Fruit fly (Drosophila melanogaster) whole organism, embryonic: Measurements from ENCODE around the gene Arp8.

ENCODE experiments used
- CG13287 ChIP-seq: fragments of 200-800 bp; sonication (Bioruptor generic); IDR thresholded peaks from 2 replicates; pipeline ENCODE4 v1.3.6; 2022; ENCODE audit warnings: missing biosample characterization, missing genetic modification characterization; ENCODE audit not compliant: partially characterized antibody
- CG15073 ChIP-seq: fragments of 200-800 bp; sonication (Bioruptor generic); optimal IDR thresholded peaks from 2 replicates; lab custom pipeline; 2016; ENCODE audit warnings: missing biosample characterization, missing genetic modification characterization
- CG17186 ChIP-seq: fragments of 200-800 bp; sonication (Bioruptor generic); optimal IDR thresholded peaks from 3 replicates; lab custom pipeline; 2017; ENCODE audit warnings: missing biosample characterization, missing genetic modification reagents, missing genetic modification characterization
- CG1792 ChIP-seq: fragments of 200-800 bp; sonication (Bioruptor generic); optimal IDR thresholded peaks from 2 replicates; lab custom pipeline; 2016; ENCODE audit warnings: missing biosample characterization, missing genetic modification characterization
- CG30020 ChIP-seq: fragments of 200-800 bp; optimal IDR thresholded peaks from 2 replicates; lab custom pipeline; 2019; ENCODE audit warnings: missing biosample characterization, mild to moderate bottlenecking, missing genetic modification characterization, moderate library complexity
- CG6175 ChIP-seq: fragments of 200-800 bp; sonication (Bioruptor generic); IDR thresholded peaks from 3 replicates; pipeline ENCODE4 v1.3.6; 2022; ENCODE audit warnings: missing biosample characterization, missing genetic modification characterization
- CG7928 ChIP-seq: fragments of 200-800 bp; sonication (Bioruptor generic); optimal IDR thresholded peaks from 2 replicates; lab custom pipeline; 2017; ENCODE audit warnings: missing biosample characterization, mild to moderate bottlenecking, missing genetic modification characterization
- CG7987 ChIP-seq: fragments of 200-800 bp; sonication (Bioruptor generic); optimal IDR thresholded peaks from 2 replicates; lab custom pipeline; 2018; ENCODE audit warnings: missing biosample characterization, mild to moderate bottlenecking, missing genetic modification characterization, moderate library complexity
- Dad ChIP-seq: fragments of 200-800 bp; sonication (Bioruptor generic); optimal IDR thresholded peaks from 3 replicates; lab custom pipeline; 2016; ENCODE audit warnings: missing biosample characterization, missing genetic modification characterization
- Dbx ChIP-seq: fragments of 200-800 bp; sonication (Bioruptor generic); IDR thresholded peaks from 3 replicates; pipeline ENCODE4 v1.3.6; 2022; ENCODE audit warnings: missing biosample characterization, missing genetic modification characterization
- Dp ChIP-seq: fragments of 200-800 bp; sonication (Bioruptor generic); optimal IDR thresholded peaks from 2 replicates; lab custom pipeline; 2018; ENCODE audit warnings: missing biosample characterization, mild to moderate bottlenecking, missing genetic modification characterization, moderate library complexity
- Drgx ChIP-seq: fragments of 200-800 bp; sonication (Bioruptor generic); IDR thresholded peaks from 2 replicates; pipeline ENCODE4 v1.3.6; 2022; ENCODE audit warnings: missing biosample characterization, missing genetic modification characterization
- Hmr ChIP-seq: fragments of 200-800 bp; sonication (Bioruptor generic); optimal IDR thresholded peaks from 3 replicates; lab custom pipeline; 2017; ENCODE audit warnings: mild to moderate bottlenecking, missing biosample characterization, missing genetic modification reagents, missing genetic modification characterization
- Hmx ChIP-seq: fragments of 200-800 bp; sonication (Bioruptor generic); optimal IDR thresholded peaks from 2 replicates; lab custom pipeline; 2016; ENCODE audit warnings: missing biosample characterization, missing genetic modification characterization
- Hr3 ChIP-seq: fragments of 200-800 bp; sonication (Bioruptor generic); optimal IDR thresholded peaks from 3 replicates; lab custom pipeline; 2016; ENCODE audit warnings: missing biosample characterization, missing genetic modification characterization
- Hr78 ChIP-seq, 2 experiments: fragments of 200-800 bp in 1 of 2; fragments of >200 bp in 1 of 2; sonication (Bioruptor generic) in 1 of 2; optimal IDR thresholded peaks; 2 replicates each; lab custom pipeline; 2017 to 2019; ENCODE audit warnings: missing biosample characterization in 2 of 2, missing genetic modification characterization in 2 of 2, mild to moderate bottlenecking in 1 of 2, moderate library complexity in 1 of 2
- PHDP ChIP-seq: fragments of 200-800 bp; sonication (Bioruptor generic); optimal IDR thresholded peaks from 3 replicates; lab custom pipeline; 2018; ENCODE audit warnings: missing biosample characterization, mild to moderate bottlenecking, missing genetic modification characterization, moderate library complexity
- Sox102F ChIP-seq: fragments of 200-800 bp; sonication (Bioruptor generic); optimal IDR thresholded peaks from 2 replicates; lab custom pipeline; 2018; ENCODE audit warnings: missing biosample characterization, mild to moderate bottlenecking, missing genetic modification characterization, moderate library complexity
- Sry-δ ChIP-seq: fragments of 200-800 bp; sonication (Bioruptor generic); optimal IDR thresholded peaks from 2 replicates; lab custom pipeline; 2016; ENCODE audit warnings: missing biosample characterization, missing genetic modification characterization
- YL-1 ChIP-seq: fragments of 200-800 bp; sonication (Bioruptor generic); optimal IDR thresholded peaks from 3 replicates; lab custom pipeline; 2017; ENCODE audit warnings: missing biosample characterization, mild to moderate bottlenecking, missing genetic modification characterization
- bcd ChIP-seq: fragments of 200-800 bp; sonication (Bioruptor generic); optimal IDR thresholded peaks from 2 replicates; lab custom pipeline; 2017; ENCODE audit warnings: missing biosample characterization, mild to moderate bottlenecking, missing genetic modification characterization
- caup ChIP-seq: fragments of 200-800 bp; sonication (Bioruptor generic); optimal IDR thresholded peaks from 3 replicates; lab custom pipeline; 2017; ENCODE audit warnings: missing biosample characterization, mild to moderate bottlenecking, missing genetic modification characterization, moderate library complexity; ENCODE audit not compliant: severe bottlenecking
- chinmo ChIP-seq: fragments of 200-800 bp; sonication (Bioruptor generic); IDR thresholded peaks from 4 replicates; pipeline ENCODE4 v1.3.6; 2022; ENCODE audit warnings: missing biosample characterization, missing genetic modification characterization; ENCODE audit not compliant: partially characterized antibody
- dimm ChIP-seq: fragments of 200-800 bp; sonication (Bioruptor generic); IDR thresholded peaks from 2 replicates; pipeline ENCODE4 v1.3.6; 2022; ENCODE audit warnings: missing biosample characterization, missing genetic modification characterization
- hb ChIP-seq: fragments of 200-800 bp; sonication (Bioruptor generic); IDR thresholded peaks from 3 replicates; pipeline ENCODE4 v1.3.6; 2022; ENCODE audit warnings: missing biosample characterization, missing genetic modification characterization; ENCODE audit not compliant: partially characterized antibody
- jing ChIP-seq: fragments of 200-800 bp; sonication (Bioruptor generic); optimal IDR thresholded peaks from 2 replicates; lab custom pipeline; 2018; ENCODE audit warnings: missing biosample characterization, mild to moderate bottlenecking, missing genetic modification characterization
- kah ChIP-seq: fragments of 200-800 bp; sonication (Bioruptor generic); optimal IDR thresholded peaks from 2 replicates; lab custom pipeline; 2018; ENCODE audit warnings: missing biosample characterization, mild to moderate bottlenecking, missing genetic modification characterization
- nmo ChIP-seq: fragments of 200-800 bp; sonication (Bioruptor generic); optimal IDR thresholded peaks from 2 replicates; lab custom pipeline; 2018; ENCODE audit warnings: missing biosample characterization, mild to moderate bottlenecking, missing genetic modification characterization, moderate library complexity
- salm ChIP-seq: fragments of 200-800 bp; sonication (Bioruptor generic); optimal IDR thresholded peaks from 2 replicates; lab custom pipeline; 2018; ENCODE audit warnings: missing biosample characterization, mild to moderate bottlenecking, missing genetic modification characterization
- sens ChIP-seq: fragments of 200-800 bp; sonication (Bioruptor generic); peaks from one replicate; lab custom pipeline; 2016; ENCODE audit warnings: missing biosample characterization, missing genetic modification characterization
- sna ChIP-seq: fragments of 200-800 bp; sonication (Bioruptor generic); IDR thresholded peaks from 2 replicates; pipeline ENCODE4 v1.3.6; 2022; ENCODE audit warnings: missing biosample characterization, missing genetic modification characterization; ENCODE audit not compliant: partially characterized antibody
- so ChIP-seq: fragments of 200-800 bp; sonication (Bioruptor generic); IDR thresholded peaks from 3 replicates; pipeline ENCODE4 v1.3.6; 2022; ENCODE audit warnings: missing biosample characterization, missing genetic modification characterization
- tna ChIP-seq: fragments of 200-800 bp; sonication (Bioruptor generic); IDR thresholded peaks from 2 replicates; pipeline ENCODE4 v1.3.6; 2022; ENCODE audit warnings: missing biosample characterization, missing genetic modification characterization; ENCODE audit not compliant: partially characterized antibody
- ttk ChIP-seq: fragments of 200-800 bp; sonication (Bioruptor generic); IDR thresholded peaks from 2 replicates; pipeline ENCODE4 v2.1.2; 2022; ENCODE audit warnings: missing biosample characterization, missing genetic modification characterization
- unc-4 ChIP-seq: fragments of 200-800 bp; sonication (Bioruptor generic); IDR thresholded peaks from 2 replicates; pipeline ENCODE4 v1.3.6; 2022; ENCODE audit warnings: missing biosample characterization, missing genetic modification characterization; ENCODE audit not compliant: partially characterized antibody
- vvl ChIP-seq: fragments of 200-800 bp; sonication (Bioruptor generic); IDR thresholded peaks from 2 replicates; pipeline ENCODE4 v1.3.6; 2022; ENCODE audit warnings: missing biosample characterization, missing genetic modification characterization
- wek ChIP-seq: fragments of 200-800 bp; sonication (Bioruptor generic); optimal IDR thresholded peaks from 3 replicates; lab custom pipeline; 2018; ENCODE audit warnings: missing biosample characterization, mild to moderate bottlenecking, missing genetic modification characterization, moderate library complexity
- zf30C ChIP-seq: fragments of 200-800 bp; sonication (Bioruptor generic); optimal IDR thresholded peaks from 3 replicates; lab custom pipeline; 2018; ENCODE audit warnings: missing biosample characterization, mild to moderate bottlenecking, missing genetic modification characterization

The Arp8 gene

DNA sequence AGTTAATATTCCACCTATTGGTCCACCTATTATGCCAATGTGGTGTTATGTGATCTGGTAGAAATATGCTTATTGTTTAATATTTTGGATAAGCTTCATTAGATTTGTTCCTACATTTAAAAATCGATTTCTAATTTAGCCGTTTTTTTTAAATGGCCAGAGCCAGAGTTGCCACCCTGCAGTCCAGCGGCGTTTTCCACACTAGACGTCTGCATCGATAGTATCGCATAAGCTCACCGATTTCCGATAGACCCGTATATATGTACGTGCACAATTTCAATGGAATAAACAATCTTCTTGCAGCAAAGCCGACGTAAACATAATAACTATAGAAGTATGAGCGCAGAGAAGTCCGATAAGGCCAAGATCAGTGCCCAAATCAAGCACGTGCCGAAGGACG lies 18.7 kb downstream of the Arp8 start, which contains the start of gene Taf9 (continued):
- TF ChIP-seq Hmx (GFP tag; lab: Kevin White, UChicago) (no peak), Sry-δ (peak; percentile 75), kah (no peak), sna (GFP tag; lab: Robert Waterston, UW) (peak; percentile 85), CG6175 (GFP tag; lab: Robert Waterston, UW) (no peak), wek (GFP tag; lab: Kevin White, UChicago) (no peak), ttk (GFP tag; lab: Robert Waterston, UW) (no peak), nmo (peak; percentile 47), bcd (GFP tag; lab: Kevin White, UChicago) (no peak), CG7928 (GFP tag; lab: Kevin White, UChicago) (no peak), unc-4 (GFP tag; lab: Robert Waterston, UW) (peak; percentile 89), hb (GFP tag; lab: Robert Waterston, UW) (peak; percentile 83), CG13287 (GFP tag; lab: Robert Waterston, UW) (peak; percentile 95), Hr3 (no peak), CG17186 (GFP tag; lab: Kevin White, UChicago) (no peak), CG30020 (no peak), Hr78 (GFP tag; optimal IDR thresholded peaks at IDR 0.05; lab: Kevin White, UChicago) (no peak), tna (GFP tag; lab: Robert Waterston, UW) (peak; percentile 84), CG1792 (GFP tag; lab: Kevin White, UChicago) (no peak), Dp (GFP tag; lab: Kevin White, UChicago) (peak; percentile 68), CG7987 (GFP tag; lab: Kevin White, UChicago) (no peak), YL-1 (peak; percentile 4), chinmo (GFP tag; lab: Robert Waterston, UW) (peak; percentile 94), caup (GFP tag; lab: Kevin White, UChicago) (no peak), dimm (GFP tag; lab: Robert Waterston, UW) (no peak), Dbx (GFP tag; lab: Robert Waterston, UW) (0 out of 3 replicates have a peak, but pooled peaks have one; percentile 15), PHDP (tag; lab: Kevin White, UChicago) (no peak)

dm6 chrX:17836420-17836932 lies 24.1 kb downstream of the Arp8 start:
- TF ChIP-seq sens (GFP tag; lab: Kevin White, UChicago) (peak; percentile 3), salm (tag; lab: Kevin White, UChicago) (no peak), Hmr (GFP tag; lab: Kevin White, UChicago) (no peak), Sox102F (GFP tag; lab: Kevin White, UChicago) (peak; percentile 6), Dad (GFP tag; lab: Kevin White, UChicago) (no peak), CG15073 (GFP tag; lab: Kevin White, UChicago) (no peak), zf30C (GFP tag; lab: Kevin White, UChicago) (peak; percentile 42), so (GFP tag; lab: Robert Waterston, UW) (no peak), vvl (GFP tag; lab: Robert Waterston, UW) (peak; percentile 72), jing (GFP tag; lab: Kevin White, UChicago) (no peak), Drgx (GFP tag; lab: Robert Waterston, UW) (0 out of 2 replicates have a peak, but pooled peaks have one; percentile 9)
